Fruit fly (Drosophila melanogaster) whole organism, embryonic: ENCODE measurements around the gene TwdlC.

Experiments used
- Awh ChIP-seq: fragments of 200-800 bp; sonication (Bioruptor generic); IDR thresholded peaks from 2 replicates; pipeline ENCODE4, ENCODE4 v1.3.6; 2022; ENCODE audit warnings: missing biosample characterization, missing genetic modification characterization
- Bgb ChIP-seq: fragments of 200-800 bp; sonication (Bioruptor generic); IDR thresholded peaks from 2 replicates; pipeline ENCODE4 v1.3.6; 2022; ENCODE audit warnings: missing biosample characterization, missing genetic modification characterization; ENCODE audit not compliant: partially characterized antibody
- CG10366 ChIP-seq: fragments of 200-800 bp; sonication (Bioruptor generic); IDR thresholded peaks from 2 replicates; pipeline ENCODE4 v1.3.6; 2022; ENCODE audit warnings: missing biosample characterization, missing genetic modification characterization
- CG11093 ChIP-seq: fragments of 200-800 bp; sonication (Bioruptor generic); IDR thresholded peaks from 3 replicates; pipeline ENCODE4 v1.3.6; 2022; ENCODE audit warnings: missing biosample characterization, missing genetic modification characterization
- CG12071 ChIP-seq: fragments of 200-800 bp; sonication (Bioruptor generic); optimal IDR thresholded peaks from 3 replicates; lab custom pipeline; 2018; ENCODE audit warnings: missing biosample characterization, mild to moderate bottlenecking, missing genetic modification characterization
- CG12769 ChIP-seq: fragments of 200-800 bp; sonication (Bioruptor generic); optimal IDR thresholded peaks from 2 replicates; lab custom pipeline; 2019; ENCODE audit warnings: missing biosample characterization, mild to moderate bottlenecking, missing genetic modification characterization, moderate library complexity
- CG13894 ChIP-seq: fragments of 200-800 bp; sonication (Bioruptor generic); optimal IDR thresholded peaks from 3 replicates; lab custom pipeline; 2018; ENCODE audit warnings: missing biosample characterization, mild to moderate bottlenecking, missing genetic modification characterization, moderate library complexity
- CG15514 ChIP-seq: fragments of 200-800 bp; sonication (Bioruptor generic); optimal IDR thresholded peaks from 3 replicates; lab custom pipeline; 2017; ENCODE audit warnings: missing biosample characterization, missing genetic modification characterization, mild to moderate bottlenecking, moderate library complexity, missing genetic modification reagents
- CG1647 ChIP-seq: fragments of 200-800 bp; sonication (Bioruptor generic); optimal IDR thresholded peaks from 3 replicates; lab custom pipeline; 2016; ENCODE audit warnings: missing biosample characterization, missing genetic modification characterization
- CG17829 ChIP-seq: fragments of 200-800 bp; optimal IDR thresholded peaks from 2 replicates; lab custom pipeline; 2019; ENCODE audit warnings: missing biosample characterization, mild to moderate bottlenecking, missing genetic modification characterization, moderate library complexity
- CG30020 ChIP-seq: fragments of 200-800 bp; optimal IDR thresholded peaks from 2 replicates; lab custom pipeline; 2019; ENCODE audit warnings: missing biosample characterization, mild to moderate bottlenecking, missing genetic modification characterization, moderate library complexity
- CG32532 ChIP-seq: fragments of 200-800 bp; sonication (Bioruptor generic); IDR thresholded peaks from 2 replicates; pipeline ENCODE4 v1.3.6; 2022; ENCODE audit warnings: missing biosample characterization, missing genetic modification characterization
- CG3407 ChIP-seq: fragments of 200-800 bp; sonication (Bioruptor generic); optimal IDR thresholded peaks from 2 replicates; lab custom pipeline; 2018; ENCODE audit warnings: missing biosample characterization, mild to moderate bottlenecking, missing genetic modification characterization
- CG34224 ChIP-seq: fragments of 200-800 bp; sonication (Bioruptor generic); IDR thresholded peaks from 3 replicates; pipeline ENCODE4 v1.3.6; 2022; ENCODE audit warnings: missing biosample characterization, missing genetic modification characterization; ENCODE audit not compliant: partially characterized antibody
- CG3995 ChIP-seq: fragments of 200-800 bp; sonication (Bioruptor generic); optimal IDR thresholded peaks from 3 replicates; lab custom pipeline; 2016; ENCODE audit warnings: missing biosample characterization, missing genetic modification characterization
- CG5953 ChIP-seq: fragments of 200-800 bp; sonication (Bioruptor generic); IDR thresholded peaks from 2 replicates; pipeline ENCODE4 v1.3.6; 2022; ENCODE audit warnings: missing biosample characterization, missing genetic modification characterization
- CG6854 ChIP-seq: fragments of 200-800 bp; sonication (Bioruptor generic); optimal IDR thresholded peaks from 3 replicates; lab custom pipeline; 2017; ENCODE audit warnings: missing biosample characterization, mild to moderate bottlenecking, missing genetic modification characterization
- CG7556 ChIP-seq: fragments of 200-800 bp; sonication (Bioruptor generic); optimal IDR thresholded peaks from 2 replicates; lab custom pipeline; 2017; ENCODE audit warnings: missing biosample characterization, mild to moderate bottlenecking, missing genetic modification characterization
- Deaf1 ChIP-seq: fragments of 200-800 bp; optimal IDR thresholded peaks from 3 replicates; lab custom pipeline; 2019; ENCODE audit warnings: missing biosample characterization, mild to moderate bottlenecking, missing genetic modification characterization, moderate library complexity
- Dp ChIP-seq: fragments of 200-800 bp; sonication (Bioruptor generic); optimal IDR thresholded peaks from 2 replicates; lab custom pipeline; 2018; ENCODE audit warnings: missing biosample characterization, mild to moderate bottlenecking, missing genetic modification characterization, moderate library complexity
- ERR ChIP-seq: fragments of 200-800 bp; sonication (Bioruptor generic); optimal IDR thresholded peaks from 2 replicates; lab custom pipeline; 2016; ENCODE audit warnings: missing biosample characterization, missing genetic modification characterization
- Eip74EF ChIP-seq, 2 experiments: fragments of 200-800 bp in 1 of 2; fragments of >200 bp in 1 of 2; sonication (Bioruptor generic) in 1 of 2; optimal IDR thresholded peaks; 2 replicates each; lab custom pipeline; 2017 to 2019; ENCODE audit warnings: missing biosample characterization in 2 of 2, missing genetic modification characterization in 2 of 2, mild to moderate bottlenecking in 1 of 2, moderate library complexity in 1 of 2
- GATAe ChIP-seq: fragments of 200-800 bp; sonication (Bioruptor generic); conservative IDR thresholded peaks from 2 replicates; pipeline ENCODE4 v1.3.6; 2022; ENCODE audit warnings: missing biosample characterization, missing genetic modification characterization
- H15 ChIP-seq: fragments of 200-800 bp; sonication (Bioruptor generic); IDR thresholded peaks from 3 replicates; pipeline ENCODE4 v1.3.6; 2022; ENCODE audit warnings: missing biosample characterization, missing genetic modification characterization
- Hr78 ChIP-seq, 2 experiments: fragments of 200-800 bp in 1 of 2; fragments of >200 bp in 1 of 2; sonication (Bioruptor generic) in 1 of 2; optimal IDR thresholded peaks; 2 replicates each; lab custom pipeline; 2017 to 2019; ENCODE audit warnings: missing biosample characterization in 2 of 2, missing genetic modification characterization in 2 of 2, mild to moderate bottlenecking in 1 of 2, moderate library complexity in 1 of 2
- Lim3 ChIP-seq: fragments of 200-800 bp; sonication (Bioruptor generic); IDR thresholded peaks from 2 replicates; pipeline ENCODE4 v1.3.6; 2022; ENCODE audit warnings: missing biosample characterization, missing genetic modification characterization
- Meics ChIP-seq: fragments of 200-800 bp; sonication (Bioruptor generic); optimal IDR thresholded peaks from 2 replicates; lab custom pipeline; 2017; ENCODE audit warnings: missing biosample characterization, mild to moderate bottlenecking, missing genetic modification characterization
- Rfx ChIP-seq: fragments of 200-800 bp; sonication (Bioruptor generic); IDR thresholded peaks from 2 replicates; pipeline ENCODE4 v1.3.6; 2022; ENCODE audit warnings: missing biosample characterization, missing genetic modification characterization
- Trl ChIP-seq, 3 experiments: fragments of >200 bp in 2 of 3; fragments of 200-800 bp in 1 of 3; sonication (Bioruptor generic) in 1 of 3; optimal IDR thresholded peaks; 2 replicates in 1 of 3; 3 replicates in 2 of 3; lab custom pipeline; 2016 to 2017; ENCODE audit warnings: missing biosample characterization in 1 of 3, missing genetic modification characterization in 1 of 3
- amos ChIP-seq: fragments of 200-800 bp; sonication (Bioruptor generic); IDR thresholded peaks from 2 replicates; pipeline ENCODE4 v1.3.6; 2022; ENCODE audit warnings: missing biosample characterization, missing genetic modification characterization; ENCODE audit not compliant: partially characterized antibody
- ash1 ChIP-seq: fragments of 200-800 bp; sonication (Bioruptor generic); optimal IDR thresholded peaks from 2 replicates; lab custom pipeline; 2018; ENCODE audit warnings: missing biosample characterization, mild to moderate bottlenecking, missing genetic modification characterization
- bowl ChIP-seq: fragments of 200-800 bp; sonication (Bioruptor generic); IDR thresholded peaks from 2 replicates; pipeline ENCODE4 v1.3.6; 2022; ENCODE audit warnings: missing biosample characterization, missing genetic modification characterization
- chinmo ChIP-seq: fragments of 200-800 bp; sonication (Bioruptor generic); IDR thresholded peaks from 4 replicates; pipeline ENCODE4 v1.3.6; 2022; ENCODE audit warnings: missing biosample characterization, missing genetic modification characterization; ENCODE audit not compliant: partially characterized antibody
- ftz-f1 ChIP-seq: fragments of 200-800 bp; sonication (Bioruptor generic); optimal IDR thresholded peaks from 2 replicates; lab custom pipeline; 2016; ENCODE audit warnings: missing biosample characterization, missing genetic modification characterization
- gfzf ChIP-seq: fragments of 200-800 bp; sonication (Bioruptor generic); optimal IDR thresholded peaks from 2 replicates; lab custom pipeline; 2016; ENCODE audit warnings: missing biosample characterization, mild to moderate bottlenecking, missing genetic modification characterization, moderate library complexity
- inv ChIP-seq: fragments of 200-800 bp; sonication (Bioruptor generic); IDR thresholded peaks from 2 replicates; pipeline ENCODE4 v1.3.6; 2022; ENCODE audit warnings: missing biosample characterization, missing genetic modification characterization; ENCODE audit not compliant: partially characterized antibody
- kah ChIP-seq: fragments of 200-800 bp; sonication (Bioruptor generic); optimal IDR thresholded peaks from 2 replicates; lab custom pipeline; 2018; ENCODE audit warnings: missing biosample characterization, mild to moderate bottlenecking, missing genetic modification characterization
- kni ChIP-seq: fragments of 200-800 bp; sonication (Bioruptor generic); optimal IDR thresholded peaks from 3 replicates; lab custom pipeline; 2017; ENCODE audit warnings: mild to moderate bottlenecking, missing biosample characterization, missing genetic modification reagents, missing genetic modification characterization
- lbe ChIP-seq: fragments of 200-800 bp; sonication (Bioruptor generic); optimal IDR thresholded peaks from 2 replicates; lab custom pipeline; 2016; ENCODE audit warnings: missing biosample characterization, mild to moderate bottlenecking, missing genetic modification characterization
- mirr ChIP-seq: fragments of 200-800 bp; sonication (Bioruptor generic); optimal IDR thresholded peaks from 3 replicates; lab custom pipeline; 2018; ENCODE audit warnings: missing biosample characterization, mild to moderate bottlenecking, missing genetic modification characterization
- oc ChIP-seq: fragments of 200-800 bp; sonication (Bioruptor generic); optimal IDR thresholded peaks from 2 replicates; lab custom pipeline; 2018; ENCODE audit warnings: missing biosample characterization, mild to moderate bottlenecking, missing genetic modification characterization, moderate library complexity
- otp ChIP-seq: fragments of 200-800 bp; sonication (Bioruptor generic); IDR thresholded peaks from 3 replicates; pipeline ENCODE4, ENCODE4 v1.3.6; 2022; ENCODE audit warnings: missing biosample characterization, missing genetic modification characterization
- seq ChIP-seq: fragments of 200-800 bp; sonication (Bioruptor generic); IDR thresholded peaks from 2 replicates; pipeline ENCODE4 v1.3.6; 2022; ENCODE audit warnings: missing biosample characterization, missing genetic modification characterization
- so ChIP-seq: fragments of 200-800 bp; sonication (Bioruptor generic); IDR thresholded peaks from 3 replicates; pipeline ENCODE4 v1.3.6; 2022; ENCODE audit warnings: missing biosample characterization, missing genetic modification characterization
- sug ChIP-seq: fragments of 200-800 bp; optimal IDR thresholded peaks from 2 replicates; lab custom pipeline; 2019; ENCODE audit warnings: missing biosample characterization, mild to moderate bottlenecking, missing genetic modification characterization, moderate library complexity
- tna ChIP-seq: fragments of 200-800 bp; sonication (Bioruptor generic); IDR thresholded peaks from 2 replicates; pipeline ENCODE4 v1.3.6; 2022; ENCODE audit warnings: missing biosample characterization, missing genetic modification characterization; ENCODE audit not compliant: partially characterized antibody
- wek ChIP-seq: fragments of 200-800 bp; sonication (Bioruptor generic); optimal IDR thresholded peaks from 3 replicates; lab custom pipeline; 2018; ENCODE audit warnings: missing biosample characterization, mild to moderate bottlenecking, missing genetic modification characterization, moderate library complexity
- zen2 ChIP-seq: fragments of 200-800 bp; sonication (Bioruptor generic); IDR thresholded peaks from 3 replicates; pipeline ENCODE4 v1.3.6; 2022; ENCODE audit warnings: missing biosample characterization, missing genetic modification characterization; ENCODE audit not compliant: partially characterized antibody

TwdlC gene

DNA sequence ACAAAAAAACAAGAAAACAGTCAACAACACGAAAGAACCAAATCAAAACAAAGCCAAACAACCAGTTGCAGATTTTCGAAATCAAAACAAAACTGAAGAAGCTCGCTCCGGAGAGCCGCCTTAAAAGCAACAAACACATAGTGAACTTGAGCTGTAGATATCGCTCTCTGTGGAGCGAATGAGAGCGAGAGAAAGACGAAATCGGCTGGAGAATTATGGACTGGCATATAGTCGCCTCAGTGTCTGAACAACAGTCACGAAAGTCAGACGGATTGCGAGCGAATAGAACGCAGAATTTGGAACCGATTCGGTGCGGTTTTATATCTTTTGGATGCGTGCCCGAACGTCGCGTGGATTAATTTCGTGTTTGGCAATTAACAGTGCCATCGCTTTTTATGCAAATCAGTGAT, 14.3 kb upstream of the TwdlC start (continued):
- TF ChIP-seq Dp (GFP tag; lab: Kevin White, UChicago) (no peak), CG3407 (GFP tag; lab: Kevin White, UChicago) (no peak), seq (GFP tag; lab: Robert Waterston, UW) (no peak), Trl (optimal IDR thresholded peaks at IDR 0.05; lab: Kevin White, UChicago) (peak; percentile 72 to 97), Trl (GFP tag; optimal IDR thresholded peaks at IDR 0.05; lab: Kevin White, UChicago) (no peak), CG13894 (tag; lab: Kevin White, UChicago) (peak; percentile 60), mirr (GFP tag; lab: Kevin White, UChicago) (peak; percentile 47), otp (GFP tag; lab: Robert Waterston, UW) (peak; percentile 23; the same call in 1 of the 3 replicates), inv (no peak), ERR (GFP tag; lab: Kevin White, UChicago) (peak; percentile 15), CG6854 (GFP tag; lab: Kevin White, UChicago) (peak; percentile 49), CG11093 (GFP tag; lab: Robert Waterston, UW) (no peak), CG17829 (tag; lab: Kevin White, UChicago) (no peak), H15 (no peak), CG1647 (GFP tag; lab: Kevin White, UChicago) (no peak), CG5953 (GFP tag; lab: Robert Waterston, UW) (no peak), wek (GFP tag; lab: Kevin White, UChicago) (no peak), so (GFP tag; lab: Robert Waterston, UW) (peak; percentile 71; the same call in 1 of the 3 replicates), GATAe (GFP tag; lab: Robert Waterston, UW) (no peak), tna (GFP tag; lab: Robert Waterston, UW) (peak; percentile 68), gfzf (GFP tag; lab: Kevin White, UChicago) (no peak), Bgb (GFP tag; lab: Robert Waterston, UW) (peak; percentile 37; the same call in 1 of the 2 replicates), CG12769 (tag; lab: Kevin White, UChicago) (peak; percentile 49), CG12071 (peak; percentile 34), Rfx (peak; percentile 46; the same call in 1 of the 2 replicates), lbe (GFP tag; lab: Kevin White, UChicago) (peak; percentile 32), oc (tag; lab: Kevin White, UChicago) (peak; percentile 84), Eip74EF (GFP tag; optimal IDR thresholded peaks at IDR 0.05; lab: Kevin White, UChicago) (peak in 1 of 2 experiments; percentile 33), CG15514 (peak; percentile 6), chinmo (GFP tag; lab: Robert Waterston, UW) (peak; percentile 93; the same call in 3 of the 4 replicates), ftz-f1 (GFP tag; lab: Kevin White, UChicago) (peak; percentile 83), CG32532 (GFP tag; lab: Robert Waterston, UW) (peak; percentile 26; the same call in 1 of the 2 replicates), kni (GFP tag; lab: Kevin White, UChicago) (no peak), ash1 (GFP tag; lab: Kevin White, UChicago) (no peak), Lim3 (GFP tag; lab: Robert Waterston, UW) (no peak), sug (tag; lab: Kevin White, UChicago) (peak; percentile 54), CG30020 (tag; lab: Kevin White, UChicago) (no peak), CG10366 (GFP tag; lab: Robert Waterston, UW) (no peak), bowl (GFP tag; lab: Robert Waterston, UW) (no peak), Awh (GFP tag; lab: Robert Waterston, UW) (peak; percentile 58; the same call in 1 of the 2 replicates), Meics (GFP tag; lab: Kevin White, UChicago) (no peak), CG7556 (no peak), Deaf1 (peak; percentile 68), kah (GFP tag; lab: Kevin White, UChicago) (no peak), CG34224 (peak; percentile 36; the same call in 1 of the 3 replicates), amos (GFP tag; lab: Robert Waterston, UW) (peak; percentile 48; the same call in 1 of the 2 replicates), Hr78 (GFP tag; optimal IDR thresholded peaks at IDR 0.05; lab: Kevin White, UChicago) (peak in 1 of 2 experiments; percentile 43), CG3995 (GFP tag; lab: Kevin White, UChicago) (no peak), zen2 (peak; percentile 37; the same call in 2 of the 3 replicates)
